Worm (Caenorhabditis elegans) whole organism, late embryonic: ENCODE measurements around the gene F55G11.8.

Experiments used
- F13H6.1 ChIP-seq: sonication (generic microtip); optimal IDR thresholded peaks from 2 replicates; lab custom pipeline; 2016; ENCODE audit warnings: missing genetic modification characterization, missing compliant biosample characterization
- ahr-1 ChIP-seq: sonication (generic microtip); optimal IDR thresholded peaks from 2 replicates; lab custom pipeline; 2016; ENCODE audit warnings: missing genetic modification characterization, missing compliant biosample characterization
- ama-1 ChIP-seq: fragments of 150-350 bp; optimal IDR thresholded peaks from 2 replicates; lab custom pipeline; 2014
- ceh-30 ChIP-seq: fragments of 150-350 bp; optimal IDR thresholded peaks from 2 replicates; lab custom pipeline; 2014; ENCODE audit warnings: missing biosample characterization, missing genetic modification characterization
- ceh-45 ChIP-seq: fragments of 200-800 bp; sonication (Bioruptor generic); IDR thresholded peaks from 2 replicates; pipeline ENCODE4 v1.3.6; 2022; ENCODE audit warnings: missing genetic modification reagents, missing genetic modification characterization, missing compliant biosample characterization
- ceh-6 ChIP-seq: fragments of 200-800 bp; sonication (Bioruptor generic); optimal IDR thresholded peaks from 2 replicates; lab custom pipeline; 2018; ENCODE audit warnings: mild to moderate bottlenecking, missing genetic modification characterization, missing compliant biosample characterization
- ceh-9 ChIP-seq: sonication (generic microtip); optimal IDR thresholded peaks from 2 replicates; lab custom pipeline; 2016; ENCODE audit warnings: mild to moderate bottlenecking, missing genetic modification characterization, inconsistent platforms, missing compliant biosample characterization
- elt-4 ChIP-seq: sonication (generic microtip); optimal IDR thresholded peaks from 2 replicates; lab custom pipeline; 2016; ENCODE audit warnings: missing genetic modification characterization, missing compliant biosample characterization
- fkh-10 ChIP-seq: fragments of 150-350 bp; optimal IDR thresholded peaks from 2 replicates; lab custom pipeline; 2014; ENCODE audit warnings: missing biosample characterization, missing genetic modification reagents, missing genetic modification characterization
- hlh-30 ChIP-seq: sonication (generic microtip); optimal IDR thresholded peaks from 2 replicates; lab custom pipeline; 2017; ENCODE audit warnings: antibody characterized with exemption, missing genetic modification characterization, missing compliant biosample characterization; ENCODE audit not compliant: insufficient read depth
- nhr-11 ChIP-seq: fragments of 150-350 bp; optimal IDR thresholded peaks from 2 replicates; lab custom pipeline; 2014; ENCODE audit warnings: missing biosample characterization, missing genetic modification characterization
- ttx-3 ChIP-seq: sonication (generic microtip); optimal IDR thresholded peaks from 2 replicates; lab custom pipeline; 2016; ENCODE audit warnings: missing genetic modification reagents, missing genetic modification characterization, missing compliant biosample characterization
- unc-55 ChIP-seq: sonication (generic microtip); optimal IDR thresholded peaks from 2 replicates; lab custom pipeline; 2017; ENCODE audit warnings: missing biosample characterization, missing genetic modification reagents, missing genetic modification characterization

- no peak for TF ChIP-seq unc-55 (GFP tag; lab: Kevin White, UChicago)
- no peak for TF ChIP-seq ceh-9 (tag; lab: Kevin White, UChicago)
- no peak for TF ChIP-seq nhr-11 (tag; lab: Kevin White, UChicago)
- no peak for TF ChIP-seq ama-1 (lab: Kevin White, UChicago)
- no peak for TF ChIP-seq ttx-3 (tag; lab: Kevin White, UChicago)
- no peak for TF ChIP-seq hlh-30 (tag; lab: Kevin White, UChicago)
- no peak for TF ChIP-seq F13H6.1
- no peak for TF ChIP-seq ahr-1
- no peak for TF ChIP-seq ceh-30 (tag; lab: Kevin White, UChicago)
- TF ChIP-seq ceh-45 (GFP tag; lab: Robert Waterston, UW), result no peak
- no peak for TF ChIP-seq elt-4 (tag; lab: Kevin White, UChicago)
- no peak for TF ChIP-seq fkh-10 (GFP tag; lab: Kevin White, UChicago)
- TF ChIP-seq ceh-6 (GFP tag; lab: Kevin White, UChicago), result no peak
These were observed 13.4 kb downstream of the F55G11.8 start, which contains the start of gene dod-17 for ce11 chrIV:12975981-12976380.
